Worm (Caenorhabditis elegans) whole organism, L1 larva: ENCODE data around the gene ttr-42.

ENCODE experiments used
- C16A3.4 ChIP-seq: fragments of 150-350 bp; optimal IDR thresholded peaks from 2 replicates; lab custom pipeline; 2014; ENCODE audit warnings: missing biosample characterization, missing genetic modification characterization
- Y116A8C.19 ChIP-seq: sonication (generic microtip); optimal IDR thresholded peaks from 2 replicates; lab custom pipeline; 2016; ENCODE audit warnings: missing compliant biosample characterization, missing genetic modification characterization, borderline replicate concordance
- aly-2 ChIP-seq: fragments of 150-350 bp; optimal IDR thresholded peaks from 2 replicates; lab custom pipeline; 2014; ENCODE audit warnings: missing biosample characterization, missing genetic modification characterization
- ama-1 ChIP-seq: fragments of 150-350 bp; optimal IDR thresholded peaks from 2 replicates; lab custom pipeline; 2014
- blmp-1 ChIP-seq: fragments of 150-350 bp; optimal IDR thresholded peaks from 2 replicates; lab custom pipeline; 2014; ENCODE audit warnings: missing biosample characterization, missing genetic modification characterization
- ceh-63 ChIP-seq: fragments of 200-800 bp; sonication (Bioruptor generic); optimal IDR thresholded peaks from 2 replicates; lab custom pipeline; 2018; ENCODE audit warnings: mild to moderate bottlenecking, missing genetic modification characterization, missing compliant biosample characterization
- ceh-8 ChIP-seq: fragments of 200-800 bp; sonication (Bioruptor generic); optimal IDR thresholded peaks from 2 replicates; lab custom pipeline; 2018; ENCODE audit warnings: mild to moderate bottlenecking, missing genetic modification characterization, moderate library complexity, missing compliant biosample characterization
- ceh-90 ChIP-seq: sonication (generic microtip); optimal IDR thresholded peaks from 2 replicates; lab custom pipeline; 2016; ENCODE audit warnings: missing genetic modification characterization, missing compliant biosample characterization
- dsc-1 ChIP-seq: sonication (generic microtip); optimal IDR thresholded peaks from 2 replicates; lab custom pipeline; 2016; ENCODE audit warnings: mild to moderate bottlenecking, missing genetic modification characterization, missing compliant biosample characterization
- efl-3 ChIP-seq: fragments of 200-800 bp; sonication (Bioruptor generic); optimal IDR thresholded peaks from 2 replicates; lab custom pipeline; 2018; ENCODE audit warnings: mild to moderate bottlenecking, missing genetic modification characterization, missing compliant biosample characterization
- egl-13 ChIP-seq: sonication (generic microtip); optimal IDR thresholded peaks from 2 replicates; lab custom pipeline; 2016; ENCODE audit warnings: missing genotype, missing genetic modification reagents, missing genetic modification characterization, missing compliant biosample characterization
- elt-2 ChIP-seq: sonication (generic microtip); optimal IDR thresholded peaks from 2 replicates; lab custom pipeline; 2016; ENCODE audit warnings: missing genetic modification characterization, mild to moderate bottlenecking, inconsistent platforms, missing compliant biosample characterization, missing genetic modification reagents
- elt-3 ChIP-seq, 6 experiments: fragments of 150-350 bp in 1 of 6; sonication (generic microtip); optimal IDR thresholded peaks; 2 replicates each; lab custom pipeline; 2017 to 2018; ENCODE audit warnings: missing biosample characterization in 6 of 6, missing genetic modification characterization in 6 of 6, inconsistent platforms in 1 of 6
- fkh-4 ChIP-seq: sonication (generic microtip); optimal IDR thresholded peaks from 2 replicates; lab custom pipeline; 2016; ENCODE audit warnings: missing compliant biosample characterization, missing genetic modification characterization, borderline replicate concordance
- fkh-8 ChIP-seq: sonication (generic microtip); optimal IDR thresholded peaks from 2 replicates; lab custom pipeline; 2016; ENCODE audit warnings: mild to moderate bottlenecking, missing genetic modification characterization, missing compliant biosample characterization
- fos-1 ChIP-seq: fragments of 150-350 bp; optimal IDR thresholded peaks from 2 replicates; lab custom pipeline; 2014; ENCODE audit warnings: missing biosample characterization, missing genetic modification characterization
- grh-1 ChIP-seq: fragments of 200-800 bp; sonication (Bioruptor generic); IDR thresholded peaks from 2 replicates; pipeline ENCODE4 v1.3.6; 2022; ENCODE audit warnings: missing genetic modification reagents, missing genetic modification characterization, missing compliant biosample characterization
- hpl-2 ChIP-seq: fragments of 150-350 bp; optimal IDR thresholded peaks from 2 replicates; lab custom pipeline; 2014; ENCODE audit warnings: missing biosample characterization, missing genetic modification reagents, missing genetic modification characterization
- irx-1 ChIP-seq: sonication (generic microtip); optimal IDR thresholded peaks from 2 replicates; lab custom pipeline; 2016; ENCODE audit warnings: missing genetic modification characterization, missing compliant biosample characterization
- jun-1 ChIP-seq: fragments of 150-350 bp; optimal IDR thresholded peaks from 2 replicates; lab custom pipeline; 2014; ENCODE audit warnings: missing biosample characterization, missing genetic modification reagents, missing genetic modification characterization
- lin-13 ChIP-seq: fragments of 150-350 bp; optimal IDR thresholded peaks from 2 replicates; lab custom pipeline; 2014; ENCODE audit warnings: missing biosample characterization, missing genetic modification reagents, missing genetic modification characterization
- lin-14 ChIP-seq: fragments of 200-800 bp; sonication (Bioruptor generic); optimal IDR thresholded peaks from 2 replicates; lab custom pipeline; 2018; ENCODE audit warnings: mild to moderate bottlenecking, missing genetic modification characterization, moderate library complexity, missing compliant biosample characterization
- lin-15B ChIP-seq: fragments of 150-350 bp; sonication (generic microtip); optimal IDR thresholded peaks from 3 replicates; lab custom pipeline; 2014; ENCODE audit warnings: missing biosample characterization, missing genetic modification characterization
- lin-35 ChIP-seq, 2 experiments: fragments of 150-350 bp; optimal IDR thresholded peaks; 2 replicates each; lab custom pipeline; 2014; ENCODE audit warnings: missing biosample characterization in 2 of 2, missing genetic modification characterization in 2 of 2, missing genetic modification reagents in 2 of 2
- lsy-2 ChIP-seq, 2 experiments: fragments of 150-350 bp; optimal IDR thresholded peaks; 2 replicates each; lab custom pipeline; 2014; ENCODE audit warnings: missing biosample characterization in 2 of 2, missing genetic modification characterization in 2 of 2
- mab-9 ChIP-seq: fragments of 200-800 bp; sonication (Bioruptor generic); IDR thresholded peaks from 2 replicates; pipeline ENCODE4 v1.3.6; 2022; ENCODE audit warnings: missing genetic modification reagents, missing genetic modification characterization, missing compliant biosample characterization
- mef-2 ChIP-seq: fragments of 150-350 bp; optimal IDR thresholded peaks from 2 replicates; lab custom pipeline; 2014; ENCODE audit warnings: missing biosample characterization, missing genetic modification characterization
- mep-1 ChIP-seq: fragments of 150-350 bp; optimal IDR thresholded peaks from 2 replicates; lab custom pipeline; 2014; ENCODE audit warnings: missing biosample characterization, missing genetic modification characterization
- nhr-12 ChIP-seq: sonication (generic microtip); optimal IDR thresholded peaks from 2 replicates; lab custom pipeline; 2017; ENCODE audit warnings: missing biosample characterization, missing genetic modification characterization
- nhr-19 ChIP-seq: fragments of 200-800 bp; sonication (Bioruptor generic); conservative IDR thresholded peaks from 2 replicates; pipeline ENCODE4 v1.3.6; 2022; ENCODE audit warnings: missing genetic modification characterization, missing compliant biosample characterization
- nhr-20 ChIP-seq: sonication (generic microtip); optimal IDR thresholded peaks from 2 replicates; lab custom pipeline; 2016; ENCODE audit warnings: mild to moderate bottlenecking, missing genetic modification characterization, missing compliant biosample characterization
- nhr-237 ChIP-seq: fragments of 150-350 bp; optimal IDR thresholded peaks from 2 replicates; lab custom pipeline; 2014; ENCODE audit warnings: missing biosample characterization, missing genetic modification characterization
- nhr-28 ChIP-seq: fragments of 150-350 bp; optimal IDR thresholded peaks from 2 replicates; lab custom pipeline; 2014; ENCODE audit warnings: missing biosample characterization, missing genetic modification characterization
- nhr-47 ChIP-seq: sonication (generic microtip); optimal IDR thresholded peaks from 2 replicates; lab custom pipeline; 2016; ENCODE audit warnings: mild to moderate bottlenecking, missing genetic modification characterization, moderate library complexity, missing compliant biosample characterization
- nhr-71 ChIP-seq: sonication (generic microtip); optimal IDR thresholded peaks from 2 replicates; lab custom pipeline; 2016; ENCODE audit warnings: mild to moderate bottlenecking, missing genetic modification characterization, moderate library complexity, missing compliant biosample characterization
- nhr-76 ChIP-seq: sonication (generic microtip); optimal IDR thresholded peaks from 2 replicates; lab custom pipeline; 2017; ENCODE audit warnings: missing biosample characterization, missing genetic modification characterization
- nhr-77 ChIP-seq: fragments of 150-350 bp; optimal IDR thresholded peaks from 2 replicates; lab custom pipeline; 2014; ENCODE audit warnings: missing biosample characterization, missing genetic modification characterization
- nhr-85 ChIP-seq: sonication (generic microtip); peaks from one replicate; lab custom pipeline; 2016; ENCODE audit warnings: missing genetic modification characterization, inconsistent platforms, missing compliant biosample characterization
- nhr-90 ChIP-seq: sonication (generic microtip); optimal IDR thresholded peaks from 2 replicates; lab custom pipeline; 2016; ENCODE audit warnings: mild to moderate bottlenecking, missing genetic modification characterization, missing compliant biosample characterization; ENCODE audit not compliant: poor library complexity
- pax-3 ChIP-seq: fragments of 200-800 bp; sonication (Bioruptor generic); optimal IDR thresholded peaks from 2 replicates; lab custom pipeline; 2018; ENCODE audit warnings: mild to moderate bottlenecking, missing genetic modification characterization, moderate library complexity, missing compliant biosample characterization
- pqm-1 ChIP-seq: sonication (generic microtip); optimal IDR thresholded peaks from 3 replicates; lab custom pipeline; 2017; ENCODE audit warnings: missing biosample characterization, missing genetic modification characterization
- snpc-4 ChIP-seq: fragments of 150-350 bp; optimal IDR thresholded peaks from 2 replicates; lab custom pipeline; 2014; ENCODE audit warnings: missing biosample characterization, missing genetic modification characterization
- snu-23 ChIP-seq: sonication (generic microtip); optimal IDR thresholded peaks from 2 replicates; lab custom pipeline; 2016; ENCODE audit warnings: missing genetic modification characterization, missing compliant biosample characterization
- tbx-2 ChIP-seq: sonication (generic microtip); optimal IDR thresholded peaks from 2 replicates; lab custom pipeline; 2016; ENCODE audit warnings: missing genetic modification characterization, missing compliant biosample characterization
- tlp-1 ChIP-seq: fragments of 150-350 bp; optimal IDR thresholded peaks from 2 replicates; lab custom pipeline; 2014; ENCODE audit warnings: missing biosample characterization, missing genetic modification characterization
- unc-130 ChIP-seq: fragments of 150-350 bp; optimal IDR thresholded peaks from 2 replicates; lab custom pipeline; 2017; ENCODE audit warnings: missing biosample characterization, missing genetic modification characterization, inconsistent platforms
- unc-30 ChIP-seq: sonication (generic microtip); optimal IDR thresholded peaks from 2 replicates; lab custom pipeline; 2017; ENCODE audit warnings: missing biosample characterization, missing genetic modification characterization
- unc-62 ChIP-seq: fragments of 150-350 bp; optimal IDR thresholded peaks from 2 replicates; lab custom pipeline; 2014; ENCODE audit warnings: missing biosample characterization, missing genetic modification reagents, missing genetic modification characterization
- unc-86 ChIP-seq: sonication (generic microtip); optimal IDR thresholded peaks from 2 replicates; lab custom pipeline; 2016; ENCODE audit warnings: missing genetic modification characterization, missing compliant biosample characterization
- vab-15 ChIP-seq: sonication (generic microtip); optimal IDR thresholded peaks from 2 replicates; lab custom pipeline; 2017; ENCODE audit warnings: missing genotype, mild to moderate bottlenecking, missing genetic modification characterization, missing compliant biosample characterization
- zip-4 ChIP-seq: fragments of 200-800 bp; sonication (Bioruptor generic); optimal IDR thresholded peaks from 2 replicates; lab custom pipeline; 2018; ENCODE audit warnings: mild to moderate bottlenecking, missing genetic modification characterization, moderate library complexity, missing compliant biosample characterization
- ztf-11 ChIP-seq, 2 experiments: sonication (generic microtip); optimal IDR thresholded peaks; 2 replicates each; lab custom pipeline; 2016 to 2017; ENCODE audit warnings: missing genetic modification characterization in 2 of 2, missing biosample characterization in 1 of 2, missing compliant biosample characterization in 1 of 2

ttr-42 gene

DNA sequence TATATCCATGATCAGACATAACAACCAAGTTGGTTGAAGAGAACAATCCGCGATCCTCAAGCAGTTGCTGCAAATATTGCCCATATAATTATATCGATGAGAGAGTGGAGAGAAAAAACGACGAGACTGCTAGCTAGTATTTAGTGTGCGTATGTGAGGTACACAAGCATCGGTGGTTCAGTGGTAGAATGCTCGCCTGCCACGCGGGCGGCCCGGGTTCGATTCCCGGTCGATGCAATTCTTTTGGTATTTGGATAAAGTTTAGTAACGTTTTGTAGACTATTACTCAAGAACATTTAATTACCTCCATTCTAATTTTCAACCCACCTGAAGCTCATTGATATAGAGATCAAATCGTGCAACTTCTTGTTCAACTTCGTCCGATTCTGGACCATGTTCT is 35.5 kb downstream of the ttr-42 start (continued):
- TF ChIP-seq ceh-8 (GFP tag; lab: Kevin White, UChicago) (no peak), unc-130 (peak; percentile 84), pax-3 (tag; lab: Kevin White, UChicago) (peak; percentile 52), unc-30 (tag; lab: Kevin White, UChicago) (no peak), unc-86 (tag; lab: Kevin White, UChicago) (peak; percentile 9), nhr-19 (peak; percentile 75), nhr-85 (tag; lab: Kevin White, UChicago) (peak; percentile 67), tbx-2 (tag; lab: Kevin White, UChicago) (peak; percentile 67), zip-4 (GFP tag; lab: Kevin White, UChicago) (no peak), blmp-1 (tag; lab: Kevin White, UChicago) (no peak), nhr-47 (tag; lab: Kevin White, UChicago) (peak; percentile 83), fos-1 (tag; lab: Kevin White, UChicago) (peak; percentile 39), elt-3 (tag; optimal IDR thresholded peaks at IDR 0.05; lab: Kevin White, UChicago) (peak in 2 of 6 experiments; percentile 0 to 15), aly-2 (tag; lab: Kevin White, UChicago) (no peak), mef-2 (tag; lab: Kevin White, UChicago) (no peak), nhr-90 (tag; lab: Kevin White, UChicago) (peak; percentile 76), nhr-28 (tag; lab: Kevin White, UChicago) (no peak), snu-23 (peak; percentile 83), irx-1 (tag; lab: Kevin White, UChicago) (peak; percentile 6), unc-62 (GFP tag; lab: Kevin White, UChicago) (no peak), nhr-71 (tag; lab: Kevin White, UChicago) (peak; percentile 78), mep-1 (no peak), elt-2 (tag; lab: Kevin White, UChicago) (peak; percentile 32), nhr-76 (tag; lab: Kevin White, UChicago) (no peak), tlp-1 (no peak), fkh-8 (tag; lab: Kevin White, UChicago) (peak; percentile 74), C16A3.4 (peak; percentile 71), jun-1 (tag; lab: Kevin White, UChicago) (peak; percentile 25), snpc-4 (tag; lab: Kevin White, UChicago) (no peak), efl-3 (GFP tag; lab: Kevin White, UChicago) (no peak), ztf-11 (tag; optimal IDR thresholded peaks at IDR 0.05; lab: Kevin White, UChicago) (peak in 1 of 2 experiments; percentile 42), nhr-237 (tag; lab: Kevin White, UChicago) (no peak), nhr-20 (peak; percentile 78), fkh-4 (tag; lab: Kevin White, UChicago) (no peak), dsc-1 (peak; percentile 79), grh-1 (0 out of 2 replicates have a peak, but pooled peaks have one; percentile 31), Y116A8C.19 (no peak), mab-9 (GFP tag; lab: Robert Waterston, UW) (no peak), egl-13 (tag; lab: Kevin White, UChicago) (peak; percentile 32), hpl-2 (GFP tag; lab: Kevin White, UChicago) (no peak), lin-13 (GFP tag; lab: Kevin White, UChicago) (peak; percentile 39), lsy-2 (tag; optimal IDR thresholded peaks at IDR 0.05; lab: Kevin White, UChicago) (peak; percentile 34 to 47), lin-14 (GFP tag; lab: Kevin White, UChicago) (peak; percentile 72), vab-15 (no peak), lin-15B (tag; lab: Kevin White, UChicago) (no peak), nhr-12 (tag; lab: Kevin White, UChicago) (no peak), ceh-63 (GFP tag; lab: Kevin White, UChicago) (no peak), ama-1 (lab: Kevin White, UChicago) (no peak), lin-35 (GFP tag; optimal IDR thresholded peaks at IDR 0.05; lab: Kevin White, UChicago) (peak; percentile 30 to 70), pqm-1 (tag; lab: Kevin White, UChicago) (no peak), nhr-77 (tag; lab: Kevin White, UChicago) (peak; percentile 38), ceh-90 (no peak)
